Worm (Caenorhabditis elegans) whole organism, L2 larva: ENCODE results near the gene daf-7.

Experiments
- aly-2 ChIP-seq: fragments of 150-350 bp; optimal IDR thresholded peaks from 2 replicates; lab custom pipeline; 2014; ENCODE audit warnings: missing biosample characterization, missing genetic modification characterization
- ceh-82 ChIP-seq: fragments of 150-350 bp; optimal IDR thresholded peaks from 2 replicates; lab custom pipeline; 2014; ENCODE audit warnings: missing biosample characterization, missing genetic modification characterization
- egl-27 ChIP-seq: sonication (generic microtip); optimal IDR thresholded peaks from 3 replicates; lab custom pipeline; 2017; ENCODE audit warnings: missing biosample characterization, missing genetic modification reagents, missing genetic modification characterization
- lin-39 ChIP-seq: fragments of 150-350 bp; optimal IDR thresholded peaks from 2 replicates; lab custom pipeline; 2014; ENCODE audit warnings: missing biosample characterization, missing genetic modification reagents, missing genetic modification characterization
- mbf-1 ChIP-seq: sonication (generic microtip); optimal IDR thresholded peaks from 2 replicates; lab custom pipeline; 2017; ENCODE audit warnings: missing biosample characterization, missing genetic modification characterization
- nhr-10 ChIP-seq: sonication (generic microtip); optimal IDR thresholded peaks from 2 replicates; lab custom pipeline; 2017; ENCODE audit warnings: missing biosample characterization, missing genetic modification characterization
- nhr-237 ChIP-seq: fragments of 150-350 bp; optimal IDR thresholded peaks from 2 replicates; lab custom pipeline; 2014; ENCODE audit warnings: missing biosample characterization, missing genetic modification characterization
- skn-1 ChIP-seq: sonication (generic microtip); optimal IDR thresholded peaks from 2 replicates; lab custom pipeline; 2017; ENCODE audit warnings: missing biosample characterization, missing genetic modification characterization

DNA sequence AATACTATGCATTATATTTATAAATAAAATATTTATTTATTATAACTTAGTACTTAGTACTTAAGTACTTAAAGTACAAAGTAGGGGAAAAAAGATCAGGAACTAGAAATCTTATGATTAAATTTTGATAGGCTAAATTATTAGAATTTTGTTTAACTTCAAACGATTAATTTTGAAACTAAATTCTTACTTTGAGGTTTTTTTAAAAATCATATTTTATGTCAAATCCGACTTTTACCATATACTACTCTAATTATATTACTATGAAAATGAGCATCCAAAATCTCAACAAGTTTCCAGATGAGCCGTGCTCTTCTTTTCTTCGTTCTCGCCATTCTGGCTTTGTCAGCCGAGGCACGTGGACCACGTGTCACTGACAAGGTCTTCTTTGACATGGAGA is 38.5 kb upstream of the daf-7 start, which contains the start of gene cyn-6:
- no peak for TF ChIP-seq skn-1 (tag; lab: Kevin White, UChicago)
- TF ChIP-seq lin-39: no peak
- no peak for TF ChIP-seq nhr-237 (tag; lab: Kevin White, UChicago)
- no peak for TF ChIP-seq ceh-82 (tag; lab: Kevin White, UChicago)
- no peak for TF ChIP-seq aly-2 (tag; lab: Kevin White, UChicago)
- TF ChIP-seq mbf-1 (tag; lab: Kevin White, UChicago): no peak
- TF ChIP-seq nhr-10 (tag; lab: Kevin White, UChicago): no peak
- no peak for TF ChIP-seq egl-27
